Fruit fly (Drosophila melanogaster) whole organism: ENCODE measurements around the gene tobi.

Experiments used
- CG8478 ChIP-seq: fragments of >200 bp; optimal IDR thresholded peaks from 2 replicates; lab custom pipeline; 2018; ENCODE audit warnings: inconsistent platforms
- Dll ChIP-seq: fragments of >200 bp; optimal IDR thresholded peaks from 2 replicates; lab custom pipeline; 2017
- EcR ChIP-seq, 2 experiments: fragments of >200 bp; optimal IDR thresholded peaks; 2 replicates each; lab custom pipeline; 2017; ENCODE audit warnings: missing biosample characterization in 2 of 2, missing genetic modification characterization in 2 of 2, missing genetic modification reagents in 2 of 2
- pan ChIP-seq: fragments of >200 bp; optimal IDR thresholded peaks from 2 replicates; lab custom pipeline; 2017
- psq ChIP-seq: fragments of >200 bp; optimal IDR thresholded peaks from 2 replicates; lab custom pipeline; 2017
- usp ChIP-seq: fragments of >200 bp; optimal IDR thresholded peaks from 2 replicates; lab custom pipeline; 2017; ENCODE audit warnings: missing biosample characterization, missing genetic modification characterization, mixed read lengths

Gene tobi

DNA sequence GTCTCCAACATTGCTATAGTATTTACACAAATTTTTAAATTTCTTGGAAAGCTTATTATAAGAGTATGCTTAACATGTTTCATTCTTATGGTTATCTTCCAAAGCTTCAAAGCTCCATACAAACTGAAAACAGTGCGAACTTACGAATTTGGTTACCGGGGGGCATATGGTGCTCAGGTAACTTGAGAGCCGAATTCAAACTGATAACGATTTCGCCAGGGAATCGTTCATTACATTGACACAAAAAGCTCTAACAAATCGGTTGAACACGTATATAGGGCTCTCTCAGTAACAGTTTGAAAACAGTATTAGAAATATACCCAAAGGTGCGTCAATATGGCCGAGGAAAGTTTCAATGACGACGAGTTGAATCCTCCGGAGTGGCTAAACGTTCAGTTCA, 46.1 kb downstream of the tobi start, which contains the start of gene CG13659:
Gene CG13659, plus strand, starts transcription at position 317 of the 400 bp plus-strand sequence.
- TF ChIP-seq Dll (no peak), psq (lab: Kevin White, UChicago) (no peak), pan (no peak), EcR (GFP tag; optimal IDR thresholded peaks at IDR 0.05; lab: Kevin White, UChicago) (no peak), CG8478 (lab: Kevin White, UChicago) (no peak), usp (GFP tag; lab: Kevin White, UChicago) (no peak)

DNA sequence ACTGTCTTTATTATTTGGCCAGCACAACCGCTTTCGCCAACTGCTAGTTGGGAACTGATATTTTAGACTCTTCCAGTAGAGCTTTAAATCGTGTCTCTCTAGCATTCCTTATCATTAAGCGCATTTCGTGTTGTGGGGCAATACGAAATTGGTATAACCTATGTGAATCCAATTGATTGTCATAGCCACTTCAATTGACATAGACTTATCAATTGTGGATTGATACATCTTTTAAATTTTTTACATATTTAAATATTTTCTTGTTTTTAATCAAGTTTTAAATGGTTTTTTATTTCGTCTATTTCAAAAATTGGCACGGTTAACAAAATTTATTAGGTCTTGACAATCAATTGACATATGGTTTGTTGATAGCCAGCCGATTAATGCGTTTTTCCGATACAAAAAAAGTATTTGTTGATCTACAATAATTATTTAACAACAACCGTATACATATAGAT, 47.2 kb downstream of the tobi start, which contains the start of gene CG31288:
Gene CG31288, minus strand, starts transcription at position 51 of the 458 bp plus-strand sequence.
- TF ChIP-seq usp (GFP tag; lab: Kevin White, UChicago) (no peak), EcR (GFP tag; optimal IDR thresholded peaks at IDR 0.05; lab: Kevin White, UChicago) (no peak), pan (no peak), CG8478 (lab: Kevin White, UChicago) (no peak), psq (lab: Kevin White, UChicago) (no peak), Dll (no peak)

DNA sequence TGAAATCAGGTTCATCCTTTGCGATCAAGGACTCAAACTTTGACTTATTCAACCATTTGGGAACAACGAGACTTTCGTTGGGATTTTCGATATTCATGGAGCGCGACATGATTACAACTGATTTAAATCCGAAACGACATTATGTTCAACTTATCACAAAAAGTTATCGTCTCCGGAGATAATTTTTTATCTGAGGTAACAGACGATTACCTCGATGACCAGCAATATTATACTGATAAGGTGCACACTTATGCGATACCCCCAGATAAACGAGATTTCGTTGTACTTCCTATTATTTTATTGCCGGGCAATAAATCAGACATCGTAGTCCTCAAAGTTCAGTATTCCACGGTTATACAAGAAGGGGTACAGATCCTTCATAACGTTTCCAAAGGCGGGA, 49.0 kb downstream of the tobi start, which contains the start of gene CG31097:
Gene CG31097, minus strand, starts transcription at position 101 of the 400 bp plus-strand sequence.
- no peak for TF ChIP-seq usp (GFP tag; lab: Kevin White, UChicago)
- TF ChIP-seq pan = no peak
- no peak for TF ChIP-seq Dll
- no peak for TF ChIP-seq CG8478 (lab: Kevin White, UChicago)
- no peak for TF ChIP-seq EcR (GFP tag; optimal IDR thresholded peaks at IDR 0.05; lab: Kevin White, UChicago)
- TF ChIP-seq psq (lab: Kevin White, UChicago) = no peak

DNA sequence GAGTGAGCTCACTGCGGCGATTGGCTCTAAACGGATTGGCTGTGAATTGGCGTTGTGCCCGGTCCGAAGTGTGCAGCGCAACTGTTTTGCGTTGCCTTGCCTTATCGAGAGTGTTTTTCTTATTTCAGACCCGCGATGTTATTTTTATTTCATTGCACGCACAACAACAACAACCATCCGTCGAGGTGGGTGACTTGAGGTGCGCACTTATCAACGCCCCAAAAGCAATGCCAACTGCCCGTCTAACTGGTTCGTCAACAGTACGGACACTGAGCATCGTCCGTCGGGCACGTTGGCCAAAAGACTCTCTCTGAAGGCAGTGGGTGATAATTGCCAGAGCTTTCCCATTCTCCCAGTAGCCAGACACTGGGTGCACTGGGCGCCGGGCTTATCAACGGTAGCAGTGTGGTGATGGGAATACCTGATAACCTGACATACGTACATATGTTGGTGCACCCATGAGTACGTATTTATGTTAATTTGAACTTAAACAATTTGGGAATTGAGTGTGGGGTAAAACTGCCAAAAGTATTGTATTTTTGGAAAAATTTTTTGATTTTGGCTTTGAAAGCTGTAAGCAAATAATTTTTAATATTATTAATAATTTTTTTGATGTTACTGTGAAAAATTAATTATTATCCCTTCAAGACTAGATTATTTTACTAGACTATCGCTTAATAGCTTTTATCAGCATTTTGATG, 51.3 kb downstream of the tobi start, which contains the start of gene CG31102:
Gene CG31102, minus strand, starts transcription at position 275 of the 701 bp plus-strand sequence.
- TF ChIP-seq Dll (no peak), pan (no peak)
